Worm (Caenorhabditis elegans) whole organism, late embryonic: ENCODE results near the gene T08D10.3.

Experiments
- C08G9.2 ChIP-seq: sonication (generic microtip); optimal IDR thresholded peaks from 2 replicates; lab custom pipeline; 2016; ENCODE audit warnings: mild to moderate bottlenecking, missing genetic modification characterization, moderate library complexity, missing compliant biosample characterization
- C38D4.7 ChIP-seq: fragments of 200-800 bp; sonication (Bioruptor generic); optimal IDR thresholded peaks from 2 replicates; lab custom pipeline; 2018; ENCODE audit warnings: mild to moderate bottlenecking, missing genetic modification characterization, moderate library complexity, missing compliant biosample characterization
- F13H6.1 ChIP-seq: sonication (generic microtip); optimal IDR thresholded peaks from 2 replicates; lab custom pipeline; 2016; ENCODE audit warnings: missing genetic modification characterization, missing compliant biosample characterization
- K02D7.2 ChIP-seq: sonication (generic microtip); optimal IDR thresholded peaks from 2 replicates; lab custom pipeline; 2017; ENCODE audit warnings: mild to moderate bottlenecking, missing genetic modification characterization, missing compliant biosample characterization
- T23F11.4 ChIP-seq: fragments of 200-800 bp; sonication (Bioruptor generic); optimal IDR thresholded peaks from 2 replicates; lab custom pipeline; 2018; ENCODE audit warnings: mild to moderate bottlenecking, missing genetic modification characterization, missing compliant biosample characterization
- Y22D7AL.16 ChIP-seq: sonication (generic microtip); optimal IDR thresholded peaks from 2 replicates; lab custom pipeline; 2016; ENCODE audit warnings: missing genetic modification characterization, missing compliant biosample characterization
- ahr-1 ChIP-seq: sonication (generic microtip); optimal IDR thresholded peaks from 2 replicates; lab custom pipeline; 2016; ENCODE audit warnings: missing genetic modification characterization, missing compliant biosample characterization
- ceh-14 ChIP-seq: sonication (generic microtip); optimal IDR thresholded peaks from 2 replicates; lab custom pipeline; 2016; ENCODE audit warnings: missing genotype, missing genetic modification characterization, missing compliant biosample characterization
- ceh-18 ChIP-seq: sonication (generic microtip); optimal IDR thresholded peaks from 2 replicates; lab custom pipeline; 2016; ENCODE audit warnings: missing genetic modification characterization, missing compliant biosample characterization
- ceh-19 ChIP-seq: fragments of 200-800 bp; sonication (Bioruptor generic); optimal IDR thresholded peaks from 2 replicates; lab custom pipeline; 2018; ENCODE audit warnings: mild to moderate bottlenecking, missing genetic modification characterization, missing compliant biosample characterization
- ceh-22 ChIP-seq: sonication (generic microtip); optimal IDR thresholded peaks from 2 replicates; lab custom pipeline; 2017; ENCODE audit warnings: missing biosample characterization, missing genetic modification characterization
- ceh-24 ChIP-seq: sonication (generic microtip); optimal IDR thresholded peaks from 2 replicates; lab custom pipeline; 2016; ENCODE audit warnings: mild to moderate bottlenecking, missing genetic modification characterization, missing compliant biosample characterization
- ceh-30 ChIP-seq: fragments of 150-350 bp; optimal IDR thresholded peaks from 2 replicates; lab custom pipeline; 2014; ENCODE audit warnings: missing biosample characterization, missing genetic modification characterization
- ceh-34 ChIP-seq: sonication (generic microtip); optimal IDR thresholded peaks from 2 replicates; lab custom pipeline; 2016; ENCODE audit warnings: mild to moderate bottlenecking, missing genetic modification characterization, missing compliant biosample characterization
- ceh-45 ChIP-seq: fragments of 200-800 bp; sonication (Bioruptor generic); IDR thresholded peaks from 2 replicates; pipeline ENCODE4 v1.3.6; 2022; ENCODE audit warnings: missing genetic modification reagents, missing genetic modification characterization, missing compliant biosample characterization
- ceh-6 ChIP-seq: fragments of 200-800 bp; sonication (Bioruptor generic); optimal IDR thresholded peaks from 2 replicates; lab custom pipeline; 2018; ENCODE audit warnings: mild to moderate bottlenecking, missing genetic modification characterization, missing compliant biosample characterization
- che-1 ChIP-seq: sonication (generic microtip); optimal IDR thresholded peaks from 2 replicates; lab custom pipeline; 2016; ENCODE audit warnings: mild to moderate bottlenecking, missing genetic modification characterization, missing compliant biosample characterization
- dmd-4 ChIP-seq: sonication (generic microtip); optimal IDR thresholded peaks from 2 replicates; lab custom pipeline; 2016; ENCODE audit warnings: borderline replicate concordance, missing genetic modification characterization, missing compliant biosample characterization
- dve-1 ChIP-seq: sonication (generic microtip); optimal IDR thresholded peaks from 2 replicates; lab custom pipeline; 2017; ENCODE audit warnings: antibody characterized with exemption, mild to moderate bottlenecking, missing genetic modification characterization, missing compliant biosample characterization
- elt-4 ChIP-seq: sonication (generic microtip); optimal IDR thresholded peaks from 2 replicates; lab custom pipeline; 2016; ENCODE audit warnings: missing genetic modification characterization, missing compliant biosample characterization
- fax-1 ChIP-seq: sonication (generic microtip); optimal IDR thresholded peaks from 2 replicates; lab custom pipeline; 2016; ENCODE audit warnings: missing genotype, missing genetic modification characterization, missing compliant biosample characterization
- fkh-10 ChIP-seq: fragments of 150-350 bp; optimal IDR thresholded peaks from 2 replicates; lab custom pipeline; 2014; ENCODE audit warnings: missing biosample characterization, missing genetic modification reagents, missing genetic modification characterization
- fkh-6 ChIP-seq: sonication (generic microtip); optimal IDR thresholded peaks from 2 replicates; lab custom pipeline; 2016; ENCODE audit warnings: missing genetic modification characterization, missing compliant biosample characterization
- gmeb-2 ChIP-seq: sonication (generic microtip); optimal IDR thresholded peaks from 2 replicates; lab custom pipeline; 2016; ENCODE audit warnings: missing genetic modification characterization, inconsistent platforms, missing compliant biosample characterization
- hlh-13 ChIP-seq: fragments of 200-800 bp; sonication (Bioruptor generic); optimal IDR thresholded peaks from 2 replicates; lab custom pipeline; 2018; ENCODE audit warnings: mild to moderate bottlenecking, missing genetic modification characterization, missing compliant biosample characterization
- hlh-6 ChIP-seq: sonication (generic microtip); optimal IDR thresholded peaks from 2 replicates; lab custom pipeline; 2016; ENCODE audit warnings: missing genotype, missing genetic modification characterization, missing compliant biosample characterization
- hlh-8 ChIP-seq: sonication (generic microtip); optimal IDR thresholded peaks from 2 replicates; lab custom pipeline; 2016; ENCODE audit warnings: missing genotype, missing genetic modification characterization, missing compliant biosample characterization
- lim-6 ChIP-seq: sonication (generic microtip); optimal IDR thresholded peaks from 2 replicates; lab custom pipeline; 2016; ENCODE audit warnings: missing genetic modification characterization, missing compliant biosample characterization
- madf-2 ChIP-seq: sonication (generic microtip); optimal IDR thresholded peaks from 2 replicates; lab custom pipeline; 2017; ENCODE audit warnings: missing genetic modification characterization, missing compliant biosample characterization
- mec-3 ChIP-seq: sonication (generic microtip); optimal IDR thresholded peaks from 2 replicates; lab custom pipeline; 2016; ENCODE audit warnings: borderline replicate concordance, missing genetic modification characterization, missing compliant biosample characterization
- nfya-1 ChIP-seq: sonication (generic microtip); optimal IDR thresholded peaks from 2 replicates; lab custom pipeline; 2017; ENCODE audit warnings: missing genetic modification characterization, mild to moderate bottlenecking, missing compliant biosample characterization, antibody characterized with exemption, moderate library complexity
- nhr-11 ChIP-seq: fragments of 150-350 bp; optimal IDR thresholded peaks from 2 replicates; lab custom pipeline; 2014; ENCODE audit warnings: missing biosample characterization, missing genetic modification characterization
- odd-2 ChIP-seq: sonication (generic microtip); optimal IDR thresholded peaks from 2 replicates; lab custom pipeline; 2017; ENCODE audit warnings: antibody characterized with exemption, mild to moderate bottlenecking, missing genetic modification characterization, missing compliant biosample characterization
- pag-3 ChIP-seq: sonication (generic microtip); optimal IDR thresholded peaks from 2 replicates; lab custom pipeline; 2016; ENCODE audit warnings: missing compliant biosample characterization, missing genetic modification characterization, borderline replicate concordance
- pha-2 ChIP-seq: sonication (generic microtip); optimal IDR thresholded peaks from 2 replicates; lab custom pipeline; 2017; ENCODE audit warnings: mild to moderate bottlenecking, missing genetic modification characterization, missing compliant biosample characterization
- pha-4 ChIP-seq: fragments of 150-350 bp; optimal IDR thresholded peaks from 2 replicates; lab custom pipeline; 2018; ENCODE audit warnings: missing biosample characterization, missing genetic modification reagents, missing genetic modification characterization
- pqm-1 ChIP-seq: sonication (generic microtip); optimal IDR thresholded peaks from 2 replicates; lab custom pipeline; 2016; ENCODE audit warnings: missing genetic modification characterization, missing compliant biosample characterization
- pros-1 ChIP-seq: fragments of 150-350 bp; optimal IDR thresholded peaks from 2 replicates; lab custom pipeline; 2014; ENCODE audit warnings: missing biosample characterization, missing genetic modification reagents, missing genetic modification characterization
- ref-2 ChIP-seq: sonication (generic microtip); optimal IDR thresholded peaks from 2 replicates; lab custom pipeline; 2016; ENCODE audit warnings: missing genetic modification characterization, missing compliant biosample characterization
- sox-2 ChIP-seq: fragments of 200-800 bp; sonication (Bioruptor generic); IDR thresholded peaks from 2 replicates; pipeline ENCODE4 v1.3.6; 2022; ENCODE audit warnings: missing genetic modification reagents, missing genetic modification characterization, missing compliant biosample characterization
- sox-4 ChIP-seq: sonication (generic microtip); optimal IDR thresholded peaks from 2 replicates; lab custom pipeline; 2017; ENCODE audit warnings: mild to moderate bottlenecking, missing genetic modification characterization, inconsistent platforms, missing compliant biosample characterization
- ttx-3 ChIP-seq: sonication (generic microtip); optimal IDR thresholded peaks from 2 replicates; lab custom pipeline; 2016; ENCODE audit warnings: missing genetic modification reagents, missing genetic modification characterization, missing compliant biosample characterization
- unc-3 ChIP-seq, 2 experiments: fragments of 200-800 bp in 1 of 2; sonication (Bioruptor generic) in 1 of 2; sonication (generic microtip) in 1 of 2; conservative IDR thresholded peaks in 1 of 2; optimal IDR thresholded peaks in 1 of 2; 2 replicates each; pipeline versions ENCODE4 v1.3.6 to Lab custom; 2016 to 2022; ENCODE audit warnings: missing compliant biosample characterization in 2 of 2, missing genetic modification characterization in 2 of 2, missing genetic modification reagents in 1 of 2
- unc-42 ChIP-seq: sonication (generic microtip); optimal IDR thresholded peaks from 2 replicates; lab custom pipeline; 2016; ENCODE audit warnings: missing genotype, missing genetic modification characterization, missing compliant biosample characterization
- unc-55 ChIP-seq: sonication (generic microtip); optimal IDR thresholded peaks from 2 replicates; lab custom pipeline; 2017; ENCODE audit warnings: missing biosample characterization, missing genetic modification reagents, missing genetic modification characterization
- unc-86 ChIP-seq: sonication (generic microtip); optimal IDR thresholded peaks from 2 replicates; lab custom pipeline; 2016; ENCODE audit warnings: missing genetic modification characterization, missing compliant biosample characterization
- zip-5 ChIP-seq: sonication (generic microtip); optimal IDR thresholded peaks from 2 replicates; lab custom pipeline; 2016; ENCODE audit warnings: missing genetic modification characterization, missing compliant biosample characterization
- ztf-16 ChIP-seq: sonication (generic microtip); optimal IDR thresholded peaks from 2 replicates; lab custom pipeline; 2017; ENCODE audit warnings: missing genetic modification characterization, missing compliant biosample characterization

Gene T08D10.3

DNA sequence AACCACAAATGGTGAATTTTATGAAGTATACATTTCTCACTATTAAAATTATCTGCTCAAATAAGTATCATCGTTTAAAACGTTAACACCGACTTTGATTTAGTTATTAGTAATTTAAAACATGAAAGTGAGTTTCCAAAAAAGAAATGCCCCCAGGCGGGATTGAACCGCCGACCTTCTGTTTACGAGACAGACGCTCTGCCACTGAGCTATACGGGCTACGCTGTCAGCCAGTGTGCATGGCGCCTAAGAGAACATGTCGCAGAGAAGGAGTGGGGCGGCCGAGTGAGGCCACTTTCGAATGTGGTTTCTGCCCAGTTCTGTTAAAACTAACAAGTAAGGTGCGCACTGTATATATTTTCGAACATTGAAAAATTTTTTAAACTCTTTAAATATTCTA is 20.3 kb upstream of the T08D10.3 start (continued):
- peak; percentile 74 for TF ChIP-seq hlh-6 (tag; lab: Kevin White, UChicago)
- peak; percentile 23 for TF ChIP-seq zip-5 (tag; lab: Kevin White, UChicago)
- no peak for TF ChIP-seq fkh-10 (GFP tag; lab: Kevin White, UChicago)
- TF ChIP-seq pqm-1 (tag; lab: Kevin White, UChicago): no peak
- TF ChIP-seq mec-3 (tag; lab: Kevin White, UChicago): no peak
- peak; percentile 47 for TF ChIP-seq C08G9.2 (tag; lab: Kevin White, UChicago)
- peak; percentile 19 for TF ChIP-seq ahr-1 (tag; lab: Kevin White, UChicago)
- TF ChIP-seq ceh-22 (tag; lab: Kevin White, UChicago): no peak
- no peak for TF ChIP-seq ceh-45 (GFP tag; lab: Robert Waterston, UW)
- no peak for TF ChIP-seq unc-55 (GFP tag; lab: Kevin White, UChicago)
- TF ChIP-seq ceh-19: peak; percentile 60
- TF ChIP-seq F13H6.1 (tag; lab: Kevin White, UChicago): no peak
- peak; percentile 17 for TF ChIP-seq Y22D7AL.16 (tag; lab: Kevin White, UChicago)
- peak; percentile 13 for TF ChIP-seq fax-1 (tag; lab: Kevin White, UChicago)
- peak; percentile 29 for TF ChIP-seq fkh-6 (tag; lab: Kevin White, UChicago)
- no peak for TF ChIP-seq dmd-4 (tag; lab: Kevin White, UChicago)
- no peak for TF ChIP-seq nfya-1 (tag; lab: Kevin White, UChicago)
- peak; percentile 55 for TF ChIP-seq ref-2 (tag; lab: Kevin White, UChicago)
- peak; percentile 51 for TF ChIP-seq ztf-16 (tag; lab: Kevin White, UChicago)
- no peak for TF ChIP-seq hlh-13 (GFP tag; lab: Kevin White, UChicago)
- TF ChIP-seq ceh-34: peak; percentile 73
- TF ChIP-seq sox-4: peak; percentile 64
- no peak for TF ChIP-seq ceh-24 (tag; lab: Kevin White, UChicago)
- TF ChIP-seq C38D4.7 (GFP tag; lab: Kevin White, UChicago): peak; percentile 67
- TF ChIP-seq gmeb-2 (tag; lab: Kevin White, UChicago): no peak
- peak; percentile 67; the same call in 1 of the 2 replicates for TF ChIP-seq unc-3 (GFP tag; conservative IDR thresholded peaks at IDR 0.05; lab: Robert Waterston, UW)
- TF ChIP-seq unc-3 (tag; optimal IDR thresholded peaks at IDR 0.05; lab: Kevin White, UChicago): peak; percentile 55
- no peak for TF ChIP-seq pag-3 (tag; lab: Kevin White, UChicago)
- TF ChIP-seq ceh-18 (tag; lab: Kevin White, UChicago): peak; percentile 31
- peak; percentile 21 for TF ChIP-seq dve-1 (tag; lab: Kevin White, UChicago)
- TF ChIP-seq K02D7.2 (tag; lab: Kevin White, UChicago): no peak
- TF ChIP-seq T23F11.4 (GFP tag; lab: Kevin White, UChicago): peak; percentile 15
- TF ChIP-seq hlh-8 (tag; lab: Kevin White, UChicago): peak; percentile 8
- peak; percentile 56 for TF ChIP-seq pha-2 (tag; lab: Kevin White, UChicago)
- TF ChIP-seq lim-6 (tag; lab: Kevin White, UChicago): no peak

DNA sequence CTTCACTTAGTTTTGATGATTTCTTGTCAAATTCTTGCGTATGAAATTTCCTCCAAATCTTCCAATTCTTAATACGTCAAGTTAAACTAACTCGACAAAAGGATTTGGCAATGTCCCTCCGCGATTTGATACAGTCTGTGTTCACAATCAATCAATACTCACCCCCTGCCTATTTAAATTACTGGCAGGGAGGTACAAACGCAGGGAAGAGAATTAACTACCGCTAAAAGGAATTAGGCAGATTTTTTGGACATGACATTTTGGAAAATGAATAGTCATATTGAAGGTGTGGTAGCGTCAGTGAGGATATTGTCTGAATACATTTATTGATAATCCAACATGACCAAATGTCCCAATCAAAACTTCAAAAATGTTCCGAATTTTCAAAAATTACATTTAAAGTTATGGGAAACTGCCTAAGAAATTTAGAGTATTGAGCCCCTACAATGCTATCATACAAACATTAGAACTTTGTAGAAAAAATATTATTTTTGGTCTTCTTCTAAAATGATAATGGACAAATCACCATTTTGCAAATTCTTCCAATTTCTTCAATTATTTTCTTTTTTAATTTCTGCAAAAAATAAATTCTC is 17.8 kb upstream of the T08D10.3 start:
- peak; percentile 52 for TF ChIP-seq ceh-14 (tag; lab: Kevin White, UChicago)
- peak; percentile 92 for TF ChIP-seq nhr-11 (tag; lab: Kevin White, UChicago)
- no peak for TF ChIP-seq elt-4 (tag; lab: Kevin White, UChicago)
- peak; percentile 53 for TF ChIP-seq ceh-19
- TF ChIP-seq odd-2 (tag; lab: Kevin White, UChicago): no peak
- peak; percentile 57 for TF ChIP-seq fkh-10 (GFP tag; lab: Kevin White, UChicago)
- peak; percentile 61 for TF ChIP-seq sox-4
- peak; percentile 90 for TF ChIP-seq unc-42 (tag; lab: Kevin White, UChicago)
- TF ChIP-seq ceh-30 (tag; lab: Kevin White, UChicago): peak; percentile 88
- TF ChIP-seq pros-1 (tag; lab: Kevin White, UChicago): peak; percentile 97
- TF ChIP-seq T23F11.4 (GFP tag; lab: Kevin White, UChicago): peak; percentile 1
- TF ChIP-seq C38D4.7 (GFP tag; lab: Kevin White, UChicago): no peak
- TF ChIP-seq pha-4: no peak
- no peak for TF ChIP-seq mec-3 (tag; lab: Kevin White, UChicago)
- peak; percentile 68 for TF ChIP-seq ztf-16 (tag; lab: Kevin White, UChicago)
- TF ChIP-seq ceh-6 (GFP tag; lab: Kevin White, UChicago): peak; percentile 66
- TF ChIP-seq zip-5 (tag; lab: Kevin White, UChicago): peak; percentile 9
- TF ChIP-seq ttx-3 (tag; lab: Kevin White, UChicago): peak; percentile 53
- TF ChIP-seq unc-86 (tag; lab: Kevin White, UChicago): peak; percentile 85
- peak; percentile 65 for TF ChIP-seq C08G9.2 (tag; lab: Kevin White, UChicago)
- TF ChIP-seq unc-3 (GFP tag; conservative IDR thresholded peaks at IDR 0.05; lab: Robert Waterston, UW): 0 out of 2 replicates have a peak, but pooled peaks have one; percentile 21
- TF ChIP-seq unc-3 (tag; optimal IDR thresholded peaks at IDR 0.05; lab: Kevin White, UChicago): peak; percentile 15
- peak; percentile 73 for TF ChIP-seq madf-2
- TF ChIP-seq Y22D7AL.16 (tag; lab: Kevin White, UChicago): no peak
- TF ChIP-seq sox-2 (GFP tag; lab: Robert Waterston, UW): peak; percentile 46
- peak; percentile 41 for TF ChIP-seq che-1 (tag; lab: Kevin White, UChicago)
